Fruit fly (Drosophila melanogaster) whole organism, embryonic: Measurements from ENCODE around the gene Gr93a.
A peak's percentile ranks its signal among the peaks of the same experiment; 100 is the strongest.

ENCODE experiments used
- Ada2b ChIP-seq: fragments of 200-800 bp; sonication (Bioruptor generic); IDR thresholded peaks from 2 replicates; pipeline ENCODE4 v1.3.6; 2022; ENCODE audit warnings: missing biosample characterization, missing genetic modification characterization
- Antp ChIP-seq: fragments of 200-800 bp; sonication (Bioruptor generic); optimal IDR thresholded peaks from 3 replicates; lab custom pipeline; 2016; ENCODE audit warnings: missing biosample characterization, missing genetic modification characterization
- Awh ChIP-seq: fragments of 200-800 bp; sonication (Bioruptor generic); IDR thresholded peaks from 2 replicates; pipeline ENCODE4, ENCODE4 v1.3.6; 2022; ENCODE audit warnings: missing biosample characterization, missing genetic modification characterization
- C15 ChIP-seq: fragments of 200-800 bp; sonication (Bioruptor generic); IDR thresholded peaks from 3 replicates; pipeline ENCODE4 v1.3.6; 2022; ENCODE audit warnings: missing biosample characterization, missing genetic modification characterization
- CG12391 ChIP-seq: fragments of 200-800 bp; sonication (Bioruptor generic); optimal IDR thresholded peaks from 3 replicates; lab custom pipeline; 2018; ENCODE audit warnings: missing biosample characterization, mild to moderate bottlenecking, missing genetic modification characterization, moderate library complexity
- CG14965 ChIP-seq: fragments of 200-800 bp; sonication (Bioruptor generic); optimal IDR thresholded peaks from 2 replicates; lab custom pipeline; 2016; ENCODE audit warnings: missing biosample characterization, missing genetic modification characterization, borderline replicate concordance
- CG15269 ChIP-seq: fragments of 200-800 bp; sonication (Bioruptor generic); optimal IDR thresholded peaks from 2 replicates; lab custom pipeline; 2018; ENCODE audit warnings: missing biosample characterization, mild to moderate bottlenecking, missing genetic modification characterization, moderate library complexity
- CG15696 ChIP-seq: fragments of 200-800 bp; sonication (Bioruptor generic); optimal IDR thresholded peaks from 2 replicates; lab custom pipeline; 2019; ENCODE audit warnings: missing biosample characterization, mild to moderate bottlenecking, missing genetic modification characterization, moderate library complexity
- CG1647 ChIP-seq: fragments of 200-800 bp; sonication (Bioruptor generic); optimal IDR thresholded peaks from 3 replicates; lab custom pipeline; 2016; ENCODE audit warnings: missing biosample characterization, missing genetic modification characterization
- CG16815 ChIP-seq: fragments of 200-800 bp; sonication (Bioruptor generic); optimal IDR thresholded peaks from 3 replicates; lab custom pipeline; 2017; ENCODE audit warnings: missing biosample characterization, mild to moderate bottlenecking, missing genetic modification characterization
- CG2678 ChIP-seq: fragments of 200-800 bp; sonication (Bioruptor generic); optimal IDR thresholded peaks from 3 replicates; lab custom pipeline; 2019; ENCODE audit warnings: missing biosample characterization, mild to moderate bottlenecking, missing genetic modification characterization, moderate library complexity
- CG2712 ChIP-seq: fragments of 200-800 bp; optimal IDR thresholded peaks from 3 replicates; lab custom pipeline; 2019; ENCODE audit warnings: missing biosample characterization, mild to moderate bottlenecking, missing genetic modification characterization, moderate library complexity
- CG34376 ChIP-seq: fragments of 200-800 bp; sonication (Bioruptor generic); optimal IDR thresholded peaks from 2 replicates; lab custom pipeline; 2018; ENCODE audit warnings: missing biosample characterization, mild to moderate bottlenecking, missing genetic modification characterization
- CG3847 ChIP-seq: fragments of 200-800 bp; sonication (Bioruptor generic); IDR thresholded peaks from 2 replicates; pipeline ENCODE4 v1.3.6; 2022; ENCODE audit warnings: missing biosample characterization, missing genetic modification characterization
- CG42726 ChIP-seq: fragments of 200-800 bp; sonication (Bioruptor generic); IDR thresholded peaks from 2 replicates; pipeline ENCODE4 v1.3.6; 2022; ENCODE audit warnings: missing biosample characterization, missing genetic modification characterization; ENCODE audit not compliant: partially characterized antibody
- CG6765 ChIP-seq: fragments of 200-800 bp; sonication (Bioruptor generic); optimal IDR thresholded peaks from 3 replicates; lab custom pipeline; 2017; ENCODE audit warnings: missing biosample characterization, mild to moderate bottlenecking, missing genetic modification characterization
- CG6813 ChIP-seq: fragments of 200-800 bp; sonication (Bioruptor generic); optimal IDR thresholded peaks from 2 replicates; lab custom pipeline; 2017; ENCODE audit warnings: missing biosample characterization, missing genetic modification characterization, mild to moderate bottlenecking, moderate library complexity, missing genetic modification reagents
- CG6854 ChIP-seq: fragments of 200-800 bp; sonication (Bioruptor generic); optimal IDR thresholded peaks from 3 replicates; lab custom pipeline; 2017; ENCODE audit warnings: missing biosample characterization, mild to moderate bottlenecking, missing genetic modification characterization
- CG7963 ChIP-seq: fragments of 200-800 bp; sonication (Bioruptor generic); IDR thresholded peaks from 3 replicates; pipeline ENCODE4 v1.3.6; 2022; ENCODE audit warnings: missing biosample characterization, missing genetic modification characterization; ENCODE audit not compliant: partially characterized antibody
- CG8089 ChIP-seq: fragments of 200-800 bp; sonication (Bioruptor generic); optimal IDR thresholded peaks from 3 replicates; lab custom pipeline; 2016; ENCODE audit warnings: missing biosample characterization, missing genetic modification characterization
- CG8359 ChIP-seq: fragments of 200-800 bp; sonication (Bioruptor generic); optimal IDR thresholded peaks from 2 replicates; lab custom pipeline; 2017; ENCODE audit warnings: missing biosample characterization, mild to moderate bottlenecking, missing genetic modification characterization, borderline replicate concordance
- CkIIα-i1 ChIP-seq: fragments of 200-800 bp; sonication (Bioruptor generic); IDR thresholded peaks from 2 replicates; pipeline ENCODE4 v1.3.6; 2022; ENCODE audit warnings: missing biosample characterization, missing genetic modification characterization
- D19B ChIP-seq: fragments of 200-800 bp; sonication (Bioruptor generic); optimal IDR thresholded peaks from 2 replicates; lab custom pipeline; 2017; ENCODE audit warnings: missing biosample characterization, mild to moderate bottlenecking, missing genetic modification characterization
- Dad ChIP-seq: fragments of 200-800 bp; sonication (Bioruptor generic); optimal IDR thresholded peaks from 3 replicates; lab custom pipeline; 2016; ENCODE audit warnings: missing biosample characterization, missing genetic modification characterization
- Drgx ChIP-seq: fragments of 200-800 bp; sonication (Bioruptor generic); IDR thresholded peaks from 2 replicates; pipeline ENCODE4 v1.3.6; 2022; ENCODE audit warnings: missing biosample characterization, missing genetic modification characterization
- E2f1 ChIP-seq: fragments of 200-800 bp; sonication (Bioruptor generic); IDR thresholded peaks from 2 replicates; pipeline ENCODE4 v1.3.6; 2022; ENCODE audit warnings: missing biosample characterization, missing genetic modification characterization
- Ets65A ChIP-seq: fragments of 200-800 bp; sonication (Bioruptor generic); peaks from one replicate; lab custom pipeline; 2016; ENCODE audit warnings: missing biosample characterization, missing genetic modification characterization
- HLH4C ChIP-seq: fragments of 200-800 bp; sonication (Bioruptor generic); IDR thresholded peaks from 3 replicates; pipeline ENCODE4 v1.3.6; 2022; ENCODE audit warnings: missing biosample characterization, missing genetic modification characterization; ENCODE audit not compliant: partially characterized antibody
- Mad ChIP-seq: fragments of 200-800 bp; sonication (Bioruptor generic); optimal IDR thresholded peaks from 2 replicates; lab custom pipeline; 2016; ENCODE audit warnings: missing biosample characterization, missing genetic modification characterization
- PHDP ChIP-seq: fragments of 200-800 bp; sonication (Bioruptor generic); optimal IDR thresholded peaks from 3 replicates; lab custom pipeline; 2018; ENCODE audit warnings: missing biosample characterization, mild to moderate bottlenecking, missing genetic modification characterization, moderate library complexity
- Ptx1 ChIP-seq: fragments of 200-800 bp; sonication (Bioruptor generic); IDR thresholded peaks from 2 replicates; pipeline ENCODE4 v1.3.6; 2022; ENCODE audit warnings: missing biosample characterization, missing genetic modification characterization
- Scr ChIP-seq: fragments of 200-800 bp; sonication (Bioruptor generic); IDR thresholded peaks from 2 replicates; pipeline ENCODE4 v1.3.6; 2022; ENCODE audit warnings: missing biosample characterization, missing genetic modification characterization; ENCODE audit not compliant: partially characterized antibody
- Spps ChIP-seq: fragments of 200-800 bp; sonication (Bioruptor generic); optimal IDR thresholded peaks from 2 replicates; lab custom pipeline; 2018; ENCODE audit warnings: missing biosample characterization, mild to moderate bottlenecking, missing genetic modification characterization
- Vsx1 ChIP-seq: fragments of 200-800 bp; sonication (Bioruptor generic); optimal IDR thresholded peaks from 2 replicates; lab custom pipeline; 2017; ENCODE audit warnings: missing biosample characterization, mild to moderate bottlenecking, missing genetic modification characterization, missing genetic modification reagents
- ara ChIP-seq: fragments of 200-800 bp; sonication (Bioruptor generic); IDR thresholded peaks from 2 replicates; pipeline ENCODE4 v1.3.6; 2022; ENCODE audit warnings: missing biosample characterization, missing genetic modification characterization
- corto ChIP-seq: fragments of 200-800 bp; sonication (Bioruptor generic); optimal IDR thresholded peaks from 2 replicates; lab custom pipeline; 2016; ENCODE audit warnings: missing biosample characterization, mild to moderate bottlenecking, missing genetic modification characterization, moderate library complexity
- crp ChIP-seq, 2 experiments: fragments of 200-800 bp; sonication (Bioruptor generic); optimal IDR thresholded peaks; 2 replicates in 1 of 2; 3 replicates in 1 of 2; lab custom pipeline; 2017; ENCODE audit warnings: missing biosample characterization in 2 of 2, missing genetic modification characterization in 2 of 2, mild to moderate bottlenecking in 1 of 2, moderate library complexity in 1 of 2
- dmrt11E ChIP-seq: fragments of 200-800 bp; sonication (Bioruptor generic); optimal IDR thresholded peaks from 3 replicates; lab custom pipeline; 2018; ENCODE audit warnings: missing biosample characterization, mild to moderate bottlenecking, missing genetic modification characterization, moderate library complexity
- ham ChIP-seq: fragments of 200-800 bp; sonication (Bioruptor generic); IDR thresholded peaks from 2 replicates; pipeline ENCODE4 v1.3.6; 2022; ENCODE audit warnings: missing biosample characterization, missing genetic modification characterization
- ind ChIP-seq: fragments of 200-800 bp; sonication (Bioruptor generic); optimal IDR thresholded peaks from 3 replicates; lab custom pipeline; 2016; ENCODE audit warnings: missing biosample characterization, missing genetic modification characterization
- nmo ChIP-seq: fragments of 200-800 bp; sonication (Bioruptor generic); optimal IDR thresholded peaks from 2 replicates; lab custom pipeline; 2018; ENCODE audit warnings: missing biosample characterization, mild to moderate bottlenecking, missing genetic modification characterization, moderate library complexity
- phol ChIP-seq: fragments of 200-800 bp; sonication (Bioruptor generic); optimal IDR thresholded peaks from 3 replicates; lab custom pipeline; 2018; ENCODE audit warnings: missing biosample characterization, mild to moderate bottlenecking, missing genetic modification characterization, moderate library complexity
- run ChIP-seq: fragments of 200-800 bp; sonication (Bioruptor generic); optimal IDR thresholded peaks from 3 replicates; lab custom pipeline; 2018; ENCODE audit warnings: missing biosample characterization, mild to moderate bottlenecking, missing genetic modification characterization
- sc ChIP-seq, 3 experiments: fragments of >200 bp in 2 of 3; fragments of 200-800 bp in 1 of 3; sonication (Bioruptor generic) in 1 of 3; optimal IDR thresholded peaks; 2 replicates in 2 of 3; 3 replicates in 1 of 3; lab custom pipeline; 2017; ENCODE audit warnings: mild to moderate bottlenecking in 1 of 3, missing biosample characterization in 1 of 3, missing genetic modification characterization in 1 of 3, missing genetic modification reagents in 1 of 3
- sens ChIP-seq: fragments of 200-800 bp; sonication (Bioruptor generic); peaks from one replicate; lab custom pipeline; 2016; ENCODE audit warnings: missing biosample characterization, missing genetic modification characterization
- sens-2 ChIP-seq: fragments of 200-800 bp; sonication (Bioruptor generic); IDR thresholded peaks from 2 replicates; pipeline ENCODE4 v1.3.6; 2022; ENCODE audit warnings: missing biosample characterization, missing genetic modification characterization
- sima ChIP-seq: fragments of 200-800 bp; sonication (Bioruptor generic); optimal IDR thresholded peaks from 2 replicates; lab custom pipeline; 2016; ENCODE audit warnings: missing biosample characterization, missing genetic modification characterization
- sob ChIP-seq: fragments of 200-800 bp; sonication (Bioruptor generic); IDR thresholded peaks from 2 replicates; pipeline ENCODE4 v1.3.6; 2022; ENCODE audit warnings: missing biosample characterization, missing genetic modification characterization
- wdn ChIP-seq: fragments of 200-800 bp; sonication (Bioruptor generic); IDR thresholded peaks from 2 replicates; pipeline ENCODE4 v1.3.6; 2022; ENCODE audit warnings: missing biosample characterization, missing genetic modification characterization
- zen ChIP-seq: fragments of 200-800 bp; sonication (Bioruptor generic); optimal IDR thresholded peaks from 3 replicates; lab custom pipeline; 2018; ENCODE audit warnings: missing biosample characterization, mild to moderate bottlenecking, missing genetic modification characterization, moderate library complexity

Gr93a gene

dm6 chr3R:21827453-21828039, 4.8 kb upstream of the Gr93a start (continued):
- TF ChIP-seq CG8089 (no peak), CG3847 (GFP tag; lab: Robert Waterston, UW) (no peak), CG2678 (tag; lab: Kevin White, UChicago) (no peak), HLH4C (peak; percentile 38; the same call in 2 of the 3 replicates), wdn (no peak), run (no peak), sens-2 (GFP tag; lab: Robert Waterston, UW) (no peak), phol (peak; percentile 20), Vsx1 (no peak), CG15696 (tag; lab: Kevin White, UChicago) (no peak), CG12391 (tag; lab: Kevin White, UChicago) (peak; percentile 15), D19B (GFP tag; lab: Kevin White, UChicago) (no peak), CG16815 (GFP tag; lab: Kevin White, UChicago) (no peak), sc (optimal IDR thresholded peaks at IDR 0.05; lab: Kevin White, UChicago) (no peak), sc (GFP tag; optimal IDR thresholded peaks at IDR 0.05; lab: Kevin White, UChicago) (no peak), Spps (tag; lab: Kevin White, UChicago) (no peak), Scr (no peak), Ptx1 (GFP tag; lab: Robert Waterston, UW) (0 out of 2 replicates have a peak, but pooled peaks have one; percentile 21), E2f1 (no peak), Dad (GFP tag; lab: Kevin White, UChicago) (no peak), corto (GFP tag; lab: Kevin White, UChicago) (no peak), CG8359 (GFP tag; lab: Kevin White, UChicago) (no peak), sob (GFP tag; lab: Robert Waterston, UW) (no peak), Antp (GFP tag; lab: Kevin White, UChicago) (no peak), Mad (no peak), Ada2b (GFP tag; lab: Robert Waterston, UW) (no peak), CkIIα-i1 (GFP tag; lab: Robert Waterston, UW) (no peak), C15 (GFP tag; lab: Robert Waterston, UW) (no peak), Awh (GFP tag; lab: Robert Waterston, UW) (no peak), sens (GFP tag; lab: Kevin White, UChicago) (peak; percentile 2), zen (tag; lab: Kevin White, UChicago) (no peak), CG34376 (GFP tag; lab: Kevin White, UChicago) (no peak), CG14965 (GFP tag; lab: Kevin White, UChicago) (no peak), CG1647 (GFP tag; lab: Kevin White, UChicago) (no peak), CG15269 (tag; lab: Kevin White, UChicago) (no peak), ara (GFP tag; lab: Robert Waterston, UW) (no peak), CG6765 (GFP tag; lab: Kevin White, UChicago) (no peak), ham (no peak), dmrt11E (peak; percentile 9), CG2712 (tag; lab: Kevin White, UChicago) (peak; percentile 34), CG6813 (GFP tag; lab: Kevin White, UChicago) (no peak), ind (no peak), CG7963 (GFP tag; lab: Robert Waterston, UW) (no peak), crp (GFP tag; optimal IDR thresholded peaks at IDR 0.05; lab: Kevin White, UChicago) (no peak), Drgx (peak; percentile 34; the same call in 1 of the 2 replicates), PHDP (tag; lab: Kevin White, UChicago) (no peak), nmo (GFP tag; lab: Kevin White, UChicago) (peak; percentile 30), CG42726 (GFP tag; lab: Robert Waterston, UW) (no peak), sima (GFP tag; lab: Kevin White, UChicago) (no peak), CG6854 (GFP tag; lab: Kevin White, UChicago) (no peak), Ets65A (GFP tag; lab: Kevin White, UChicago) (peak; percentile 11)
